Worm (Caenorhabditis elegans): ENCODE data around the gene F14F7.7.

- TF ChIP-seq ZK546.5 (tag; optimal IDR thresholded peaks at IDR 0.05) (no peak), nhr-25 (tag; optimal IDR thresholded peaks at IDR 0.05; ENCODE audit: borderline replicate concordance, insufficient read depth) (no peak), lir-3 (tag; optimal IDR thresholded peaks at IDR 0.05) (no peak), cey-2 (tag; optimal IDR thresholded peaks at IDR 0.05; ENCODE audit: borderline replicate concordance, insufficient read depth) (no peak), ztf-11 (tag; optimal IDR thresholded peaks at IDR 0.05) (no peak), T26A8.4 (GFP tag; IDR thresholded peaks at IDR 0.05) (no peak), unc-130 (GFP tag; optimal IDR thresholded peaks at IDR 0.05) (no peak), ceh-28 (tag; optimal IDR thresholded peaks at IDR 0.05) (no peak)
These were observed 32.3 kb downstream of the F14F7.7 start for ce11 chrIII:13062989-13063388.

Measured in whole organism, L4 larva.